Worm (Caenorhabditis elegans): ENCODE data around the gene sra-6.

- no peak for TF ChIP-seq ceh-82 (tag; optimal IDR thresholded peaks at IDR 0.05)
- TF ChIP-seq unc-62 (GFP tag; optimal IDR thresholded peaks at IDR 0.05) = no peak
- no peak for TF ChIP-seq snpc-4 (tag; optimal IDR thresholded peaks at IDR 0.05)
- no peak for TF ChIP-seq ztf-4 (tag; optimal IDR thresholded peaks at IDR 0.05)
- no peak for TF ChIP-seq alr-1 (tag; optimal IDR thresholded peaks at IDR 0.05)
- TF ChIP-seq elt-1 (tag; optimal IDR thresholded peaks at IDR 0.05) = no peak
- TF ChIP-seq zag-1 (tag; optimal IDR thresholded peaks at IDR 0.05) = no peak
Measured at ce11 chrII:9559929-9560328, 9.3 kb upstream of the sra-6 start, which contains the start of gene F35H8.4.

All from whole organism, L2 larva.